Fruit fly (Drosophila melanogaster) whole organism, embryonic: ENCODE results near the gene CG12279.

Experiments
- Adf1 ChIP-seq: fragments of 200-800 bp; sonication (Bioruptor generic); IDR thresholded peaks from 2 replicates; pipeline ENCODE4 v1.3.6; 2022; ENCODE audit warnings: missing biosample characterization, missing genetic modification characterization
- B-H1 ChIP-seq: fragments of 200-800 bp; sonication (Bioruptor generic); IDR thresholded peaks from 3 replicates; pipeline ENCODE4 v1.3.6; 2022; ENCODE audit warnings: missing biosample characterization, missing genetic modification characterization
- CG11504 ChIP-seq: fragments of 200-800 bp; sonication (Bioruptor generic); optimal IDR thresholded peaks from 3 replicates; lab custom pipeline; 2019; ENCODE audit warnings: missing biosample characterization, mild to moderate bottlenecking, missing genetic modification characterization, moderate library complexity
- CG13775 ChIP-seq: fragments of 200-800 bp; sonication (Bioruptor generic); optimal IDR thresholded peaks from 3 replicates; lab custom pipeline; 2017; ENCODE audit warnings: missing biosample characterization, mild to moderate bottlenecking, missing genetic modification characterization
- CG1603 ChIP-seq: fragments of 200-800 bp; sonication (Bioruptor generic); optimal IDR thresholded peaks from 2 replicates; lab custom pipeline; 2019; ENCODE audit warnings: missing biosample characterization, mild to moderate bottlenecking, missing genetic modification characterization, moderate library complexity
- CG1647 ChIP-seq: fragments of 200-800 bp; sonication (Bioruptor generic); optimal IDR thresholded peaks from 3 replicates; lab custom pipeline; 2016; ENCODE audit warnings: missing biosample characterization, missing genetic modification characterization
- CG17912 ChIP-seq: fragments of 200-800 bp; sonication (Bioruptor generic); optimal IDR thresholded peaks from 2 replicates; lab custom pipeline; 2018; ENCODE audit warnings: missing biosample characterization, mild to moderate bottlenecking, missing genetic modification characterization
- CG1792 ChIP-seq: fragments of 200-800 bp; sonication (Bioruptor generic); optimal IDR thresholded peaks from 2 replicates; lab custom pipeline; 2016; ENCODE audit warnings: missing biosample characterization, missing genetic modification characterization
- CG18262 ChIP-seq: fragments of 200-800 bp; optimal IDR thresholded peaks from 3 replicates; lab custom pipeline; 2019; ENCODE audit warnings: missing biosample characterization, mild to moderate bottlenecking, missing genetic modification characterization, moderate library complexity
- CG18619 ChIP-seq: fragments of 200-800 bp; sonication (Bioruptor generic); optimal IDR thresholded peaks from 3 replicates; lab custom pipeline; 2017; ENCODE audit warnings: missing biosample characterization, mild to moderate bottlenecking, missing genetic modification characterization
- CG2129 ChIP-seq: fragments of 200-800 bp; sonication (Bioruptor generic); IDR thresholded peaks from 2 replicates; pipeline ENCODE4 v1.3.6; 2022; ENCODE audit warnings: missing biosample characterization, missing genetic modification characterization; ENCODE audit not compliant: partially characterized antibody
- CG31224 ChIP-seq: fragments of 200-800 bp; sonication (Bioruptor generic); IDR thresholded peaks from 2 replicates; pipeline ENCODE4 v1.3.6; 2022; ENCODE audit warnings: missing biosample characterization, missing genetic modification characterization
- CG4854 ChIP-seq: fragments of 200-800 bp; sonication (Bioruptor generic); optimal IDR thresholded peaks from 2 replicates; lab custom pipeline; 2016; ENCODE audit warnings: missing biosample characterization, missing genetic modification characterization, inconsistent platforms
- CG8281 ChIP-seq: fragments of 200-800 bp; sonication (Bioruptor generic); optimal IDR thresholded peaks from 2 replicates; lab custom pipeline; 2018; ENCODE audit warnings: missing biosample characterization, mild to moderate bottlenecking, missing genetic modification characterization, moderate library complexity
- CG8924 ChIP-seq: fragments of 200-800 bp; optimal IDR thresholded peaks from 3 replicates; lab custom pipeline; 2019; ENCODE audit warnings: missing biosample characterization, mild to moderate bottlenecking, missing genetic modification characterization, moderate library complexity
- D19B ChIP-seq: fragments of 200-800 bp; sonication (Bioruptor generic); optimal IDR thresholded peaks from 2 replicates; lab custom pipeline; 2017; ENCODE audit warnings: missing biosample characterization, mild to moderate bottlenecking, missing genetic modification characterization
- Dll ChIP-seq: fragments of 200-800 bp; sonication (Bioruptor generic); IDR thresholded peaks from 4 replicates; pipeline ENCODE4 v1.3.6; 2022; ENCODE audit warnings: missing biosample characterization, missing genetic modification characterization; ENCODE audit not compliant: partially characterized antibody
- E2f1 ChIP-seq: fragments of 200-800 bp; sonication (Bioruptor generic); IDR thresholded peaks from 2 replicates; pipeline ENCODE4 v1.3.6; 2022; ENCODE audit warnings: missing biosample characterization, missing genetic modification characterization
- Hand ChIP-seq: fragments of 200-800 bp; sonication (Bioruptor generic); optimal IDR thresholded peaks from 2 replicates; lab custom pipeline; 2017; ENCODE audit warnings: mild to moderate bottlenecking, missing biosample characterization, missing genetic modification reagents, missing genetic modification characterization
- HmgD ChIP-seq: fragments of 200-800 bp; sonication (Bioruptor generic); optimal IDR thresholded peaks from 3 replicates; lab custom pipeline; 2016; ENCODE audit warnings: missing biosample characterization, missing genetic modification characterization
- Hr3 ChIP-seq: fragments of 200-800 bp; sonication (Bioruptor generic); optimal IDR thresholded peaks from 3 replicates; lab custom pipeline; 2016; ENCODE audit warnings: missing biosample characterization, missing genetic modification characterization
- Mad ChIP-seq: fragments of 200-800 bp; sonication (Bioruptor generic); optimal IDR thresholded peaks from 2 replicates; lab custom pipeline; 2016; ENCODE audit warnings: missing biosample characterization, missing genetic modification characterization
- Max ChIP-seq: fragments of 200-800 bp; sonication (Bioruptor generic); optimal IDR thresholded peaks from 2 replicates; lab custom pipeline; 2016; ENCODE audit warnings: missing biosample characterization, mild to moderate bottlenecking, missing genetic modification characterization
- Med ChIP-seq: fragments of 200-800 bp; sonication (Bioruptor generic); peaks from one replicate; lab custom pipeline; 2016; ENCODE audit warnings: missing biosample characterization, missing genetic modification characterization, mild to moderate bottlenecking, inconsistent platforms, moderate library complexity
- Mrtf ChIP-seq: fragments of 200-800 bp; sonication (Bioruptor generic); IDR thresholded peaks from 3 replicates; pipeline ENCODE4 v1.3.6; 2022; ENCODE audit warnings: missing biosample characterization, missing genetic modification characterization
- NC2α ChIP-seq: fragments of 200-800 bp; sonication (Bioruptor generic); optimal IDR thresholded peaks from 2 replicates; lab custom pipeline; 2016; ENCODE audit warnings: missing biosample characterization, missing genetic modification characterization
- Nf-YC ChIP-seq: fragments of 200-800 bp; optimal IDR thresholded peaks from 3 replicates; lab custom pipeline; 2019; ENCODE audit warnings: missing biosample characterization, mild to moderate bottlenecking, missing genetic modification characterization, moderate library complexity
- Pdp1 ChIP-seq, 2 experiments: fragments of 200-800 bp; sonication (Bioruptor generic); optimal IDR thresholded peaks; 3 replicates each; lab custom pipeline; 2016; ENCODE audit warnings: missing biosample characterization in 2 of 2, missing genetic modification characterization in 2 of 2, mild to moderate bottlenecking in 1 of 2, moderate library complexity in 1 of 2
- Ptx1 ChIP-seq: fragments of 200-800 bp; sonication (Bioruptor generic); IDR thresholded peaks from 2 replicates; pipeline ENCODE4 v1.3.6; 2022; ENCODE audit warnings: missing biosample characterization, missing genetic modification characterization
- Sry-β ChIP-seq: fragments of 200-800 bp; sonication (Bioruptor generic); optimal IDR thresholded peaks from 2 replicates; lab custom pipeline; 2018; ENCODE audit warnings: missing biosample characterization, mild to moderate bottlenecking, missing genetic modification characterization, moderate library complexity
- TFAM ChIP-seq: fragments of 200-800 bp; sonication (Bioruptor generic); optimal IDR thresholded peaks from 2 replicates; lab custom pipeline; 2017; ENCODE audit warnings: missing biosample characterization, missing genetic modification characterization, inconsistent platforms
- Vsx1 ChIP-seq: fragments of 200-800 bp; sonication (Bioruptor generic); optimal IDR thresholded peaks from 2 replicates; lab custom pipeline; 2017; ENCODE audit warnings: missing biosample characterization, mild to moderate bottlenecking, missing genetic modification characterization, missing genetic modification reagents
- bsh ChIP-seq, 2 experiments: fragments of 200-800 bp; sonication (Bioruptor generic); optimal IDR thresholded peaks; 2 replicates each; lab custom pipeline; 2017 to 2018; ENCODE audit warnings: mild to moderate bottlenecking in 2 of 2, missing biosample characterization in 2 of 2, missing genetic modification characterization in 2 of 2, moderate library complexity in 1 of 2
- ems ChIP-seq: fragments of 200-800 bp; sonication (Bioruptor generic); optimal IDR thresholded peaks from 3 replicates; lab custom pipeline; 2016; ENCODE audit warnings: missing biosample characterization, missing genetic modification characterization
- exex ChIP-seq: fragments of 200-800 bp; sonication (Bioruptor generic); optimal IDR thresholded peaks from 4 replicates; lab custom pipeline; 2018; ENCODE audit warnings: missing biosample characterization, mild to moderate bottlenecking, missing genetic modification characterization, moderate library complexity
- fru ChIP-seq: fragments of >200 bp; optimal IDR thresholded peaks from 2 replicates; lab custom pipeline; 2017
- jumu ChIP-seq: fragments of 200-800 bp; sonication (Bioruptor generic); optimal IDR thresholded peaks from 3 replicates; lab custom pipeline; 2016; ENCODE audit warnings: missing biosample characterization, missing genetic modification characterization
- ken ChIP-seq: fragments of 200-800 bp; sonication (Bioruptor generic); IDR thresholded peaks from 3 replicates; pipeline ENCODE4 v1.3.6; 2022; ENCODE audit warnings: missing biosample characterization, missing genetic modification characterization
- mam ChIP-seq: fragments of 200-800 bp; sonication (Bioruptor generic); optimal IDR thresholded peaks from 3 replicates; lab custom pipeline; 2016; ENCODE audit warnings: missing biosample characterization, missing genetic modification characterization
- nom ChIP-seq: fragments of 200-800 bp; sonication (Bioruptor generic); optimal IDR thresholded peaks from 2 replicates; lab custom pipeline; 2017; ENCODE audit warnings: missing biosample characterization, missing genetic modification characterization, mild to moderate bottlenecking, moderate library complexity, missing genetic modification reagents
- oc ChIP-seq: fragments of 200-800 bp; sonication (Bioruptor generic); optimal IDR thresholded peaks from 2 replicates; lab custom pipeline; 2018; ENCODE audit warnings: missing biosample characterization, mild to moderate bottlenecking, missing genetic modification characterization, moderate library complexity
- onecut ChIP-seq: fragments of 200-800 bp; sonication (Bioruptor generic); IDR thresholded peaks from 2 replicates; pipeline ENCODE4 v1.3.6; 2022; ENCODE audit warnings: missing biosample characterization, missing genetic modification characterization
- pros ChIP-seq: fragments of 200-800 bp; sonication (Bioruptor generic); optimal IDR thresholded peaks from 3 replicates; lab custom pipeline; 2019; ENCODE audit warnings: missing biosample characterization, mild to moderate bottlenecking, missing genetic modification characterization, moderate library complexity
- sim ChIP-seq: fragments of 200-800 bp; sonication (Bioruptor generic); IDR thresholded peaks from 2 replicates; pipeline ENCODE4 v1.3.6; 2022; ENCODE audit warnings: missing biosample characterization, missing genetic modification characterization
- slbo ChIP-seq: fragments of 200-800 bp; sonication (Bioruptor generic); IDR thresholded peaks from 2 replicates; pipeline ENCODE4 v1.3.6; 2022; ENCODE audit warnings: missing biosample characterization, missing genetic modification characterization
- sug ChIP-seq: fragments of 200-800 bp; optimal IDR thresholded peaks from 2 replicates; lab custom pipeline; 2019; ENCODE audit warnings: missing biosample characterization, mild to moderate bottlenecking, missing genetic modification characterization, moderate library complexity
- tap ChIP-seq: fragments of 200-800 bp; optimal IDR thresholded peaks from 3 replicates; lab custom pipeline; 2019; ENCODE audit warnings: missing biosample characterization, mild to moderate bottlenecking, missing genetic modification characterization, moderate library complexity
- tup ChIP-seq: fragments of 200-800 bp; sonication (Bioruptor generic); optimal IDR thresholded peaks from 2 replicates; lab custom pipeline; 2016; ENCODE audit warnings: missing biosample characterization, mild to moderate bottlenecking, missing genetic modification characterization, moderate library complexity
- unpg ChIP-seq: fragments of 200-800 bp; sonication (Bioruptor generic); optimal IDR thresholded peaks from 3 replicates; lab custom pipeline; 2018; ENCODE audit warnings: missing biosample characterization, mild to moderate bottlenecking, missing genetic modification characterization, moderate library complexity
- vvl ChIP-seq: fragments of 200-800 bp; sonication (Bioruptor generic); IDR thresholded peaks from 2 replicates; pipeline ENCODE4 v1.3.6; 2022; ENCODE audit warnings: missing biosample characterization, missing genetic modification characterization
- zen2 ChIP-seq: fragments of 200-800 bp; sonication (Bioruptor generic); IDR thresholded peaks from 3 replicates; pipeline ENCODE4 v1.3.6; 2022; ENCODE audit warnings: missing biosample characterization, missing genetic modification characterization; ENCODE audit not compliant: partially characterized antibody
- zfh1 ChIP-seq: fragments of 200-800 bp; sonication (Bioruptor generic); IDR thresholded peaks from 3 replicates; pipeline ENCODE4 v1.3.6; 2022; ENCODE audit warnings: missing biosample characterization, missing genetic modification characterization

Gene CG12279

dm6 chr3R:12751027-12751426 is 46.1 kb downstream of the CG12279 start (continued):
- TF ChIP-seq onecut (GFP tag; lab: Robert Waterston, UW), result no peak
- TF ChIP-seq CG18619 (GFP tag; lab: Kevin White, UChicago), result no peak
- TF ChIP-seq Ptx1 (GFP tag; lab: Robert Waterston, UW), result peak; percentile 26; the same call in 1 of the 2 replicates
- no peak for TF ChIP-seq CG8281
- TF ChIP-seq Adf1, result no peak
- TF ChIP-seq TFAM (GFP tag; lab: Kevin White, UChicago), result no peak
- TF ChIP-seq sim (GFP tag; lab: Robert Waterston, UW), result no peak
- TF ChIP-seq jumu (GFP tag; lab: Kevin White, UChicago), result no peak
- TF ChIP-seq vvl (GFP tag; lab: Robert Waterston, UW), result no peak
- TF ChIP-seq mam (GFP tag; lab: Kevin White, UChicago), result peak; percentile 7
- no peak for TF ChIP-seq CG1603 (tag; lab: Kevin White, UChicago)
- TF ChIP-seq ems (GFP tag; lab: Kevin White, UChicago), result no peak
- TF ChIP-seq tap, result no peak
- no peak for TF ChIP-seq CG13775
- TF ChIP-seq E2f1 (GFP tag; lab: Robert Waterston, UW), result no peak
- no peak for TF ChIP-seq pros (GFP tag; lab: Kevin White, UChicago)
- TF ChIP-seq Hand (GFP tag; lab: Kevin White, UChicago), result peak; percentile 3
- TF ChIP-seq CG8924, result no peak
- no peak for TF ChIP-seq CG1647
- no peak for TF ChIP-seq oc (tag; lab: Kevin White, UChicago)
- TF ChIP-seq nom, result no peak
- no peak for TF ChIP-seq exex (tag; lab: Kevin White, UChicago)
- peak; percentile 61 for TF ChIP-seq CG11504 (tag; lab: Kevin White, UChicago)
- TF ChIP-seq Dll (GFP tag; lab: Robert Waterston, UW), result no peak
- TF ChIP-seq NC2α (GFP tag; lab: Kevin White, UChicago), result no peak
- no peak for TF ChIP-seq tup (GFP tag; lab: Kevin White, UChicago)
- TF ChIP-seq slbo (GFP tag; lab: Robert Waterston, UW), result peak; percentile 38; the same call in 1 of the 2 replicates
- no peak for TF ChIP-seq bsh (GFP tag; optimal IDR thresholded peaks at IDR 0.05; lab: Kevin White, UChicago)
- no peak for TF ChIP-seq B-H1 (GFP tag; lab: Robert Waterston, UW)
- TF ChIP-seq sug, result no peak
- 0 out of 3 replicates have a peak, but pooled peaks have one; percentile 25 for TF ChIP-seq ken (GFP tag; lab: Robert Waterston, UW)
- no peak for TF ChIP-seq unpg (GFP tag; lab: Kevin White, UChicago)
- no peak for TF ChIP-seq fru
- no peak for TF ChIP-seq zfh1 (GFP tag; lab: Robert Waterston, UW)
- TF ChIP-seq zen2 (GFP tag; lab: Robert Waterston, UW), result no peak
- TF ChIP-seq CG31224 (GFP tag; lab: Robert Waterston, UW), result no peak
- TF ChIP-seq D19B, result no peak
- no peak for TF ChIP-seq Mad (GFP tag; lab: Kevin White, UChicago)
- no peak for TF ChIP-seq Mrtf (GFP tag; lab: Robert Waterston, UW)
- TF ChIP-seq Sry-β (GFP tag; lab: Kevin White, UChicago), result no peak
- no peak for TF ChIP-seq CG1792 (GFP tag; lab: Kevin White, UChicago)
- no peak for TF ChIP-seq CG2129
- TF ChIP-seq Pdp1 (GFP tag; optimal IDR thresholded peaks at IDR 0.05; lab: Kevin White, UChicago), result peak in 1 of 2 experiments; percentile 7
- TF ChIP-seq CG17912 (GFP tag; lab: Kevin White, UChicago), result no peak
- TF ChIP-seq Med, result no peak
- no peak for TF ChIP-seq Nf-YC (tag; lab: Kevin White, UChicago)
- TF ChIP-seq Vsx1 (GFP tag; lab: Kevin White, UChicago), result no peak
- no peak for TF ChIP-seq CG4854 (GFP tag; lab: Kevin White, UChicago)
- TF ChIP-seq Hr3 (GFP tag; lab: Kevin White, UChicago), result no peak
- no peak for TF ChIP-seq CG18262
- no peak for TF ChIP-seq HmgD (GFP tag; lab: Kevin White, UChicago)
- TF ChIP-seq Max (GFP tag; lab: Kevin White, UChicago), result no peak
